Worm (Caenorhabditis elegans) whole organism, L1 larva: Measurements from ENCODE around the gene C37C3.2.

Experiments used
- C04F5.9 ChIP-seq: sonication (generic microtip); optimal IDR thresholded peaks from 2 replicates; lab custom pipeline; 2016; ENCODE audit warnings: missing genetic modification characterization, missing compliant biosample characterization
- C34B4.2 ChIP-seq: sonication (generic microtip); optimal IDR thresholded peaks from 2 replicates; lab custom pipeline; 2017; ENCODE audit warnings: mild to moderate bottlenecking, missing genetic modification characterization, missing compliant biosample characterization
- F16B12.6 ChIP-seq: fragments of 150-350 bp; optimal IDR thresholded peaks from 2 replicates; lab custom pipeline; 2014; ENCODE audit warnings: missing biosample characterization, missing genetic modification characterization
- Y116A8C.19 ChIP-seq: sonication (generic microtip); optimal IDR thresholded peaks from 2 replicates; lab custom pipeline; 2016; ENCODE audit warnings: missing compliant biosample characterization, missing genetic modification characterization, borderline replicate concordance
- aha-1 ChIP-seq: fragments of 150-350 bp; optimal IDR thresholded peaks from 2 replicates; lab custom pipeline; 2014; ENCODE audit warnings: missing biosample characterization, missing genetic modification characterization
- alr-1 ChIP-seq: fragments of 200-800 bp; sonication (Bioruptor generic); optimal IDR thresholded peaks from 2 replicates; lab custom pipeline; 2018; ENCODE audit warnings: borderline replicate concordance, mild to moderate bottlenecking, missing genetic modification characterization, missing compliant biosample characterization
- blmp-1 ChIP-seq: fragments of 150-350 bp; optimal IDR thresholded peaks from 2 replicates; lab custom pipeline; 2014; ENCODE audit warnings: missing biosample characterization, missing genetic modification characterization
- ceh-63 ChIP-seq: fragments of 200-800 bp; sonication (Bioruptor generic); optimal IDR thresholded peaks from 2 replicates; lab custom pipeline; 2018; ENCODE audit warnings: mild to moderate bottlenecking, missing genetic modification characterization, missing compliant biosample characterization
- ces-1 ChIP-seq: fragments of 150-350 bp; optimal IDR thresholded peaks from 2 replicates; lab custom pipeline; 2014; ENCODE audit warnings: missing biosample characterization, missing genetic modification reagents, missing genetic modification characterization
- efl-1 ChIP-seq, 4 experiments: fragments of 150-350 bp; optimal IDR thresholded peaks in 3 of 4; peaks in 1 of 4; 1 replicate in 1 of 4; 2 replicates in 3 of 4; lab custom pipeline; 2014; ENCODE audit warnings: missing biosample characterization in 2 of 4, missing genetic modification characterization in 2 of 4, missing genetic modification reagents in 2 of 4
- egl-27 ChIP-seq, 2 experiments: fragments of 150-350 bp in 1 of 2; sonication (generic microtip); optimal IDR thresholded peaks; 3 replicates each; lab custom pipeline; 2017 to 2018; ENCODE audit warnings: missing biosample characterization in 2 of 2, missing genetic modification characterization in 2 of 2, missing genetic modification reagents in 2 of 2
- elt-2 ChIP-seq: sonication (generic microtip); optimal IDR thresholded peaks from 2 replicates; lab custom pipeline; 2016; ENCODE audit warnings: missing genetic modification characterization, mild to moderate bottlenecking, inconsistent platforms, missing compliant biosample characterization, missing genetic modification reagents
- ets-5 ChIP-seq: fragments of 200-800 bp; sonication (Bioruptor generic); IDR thresholded peaks from 2 replicates; pipeline ENCODE4 v1.3.6; 2022; ENCODE audit warnings: missing genetic modification characterization, missing compliant biosample characterization
- fkh-4 ChIP-seq: sonication (generic microtip); optimal IDR thresholded peaks from 2 replicates; lab custom pipeline; 2016; ENCODE audit warnings: missing compliant biosample characterization, missing genetic modification characterization, borderline replicate concordance
- grh-1 ChIP-seq: fragments of 200-800 bp; sonication (Bioruptor generic); IDR thresholded peaks from 2 replicates; pipeline ENCODE4 v1.3.6; 2022; ENCODE audit warnings: missing genetic modification reagents, missing genetic modification characterization, missing compliant biosample characterization
- hlh-17 ChIP-seq: fragments of 200-800 bp; sonication (Bioruptor generic); optimal IDR thresholded peaks from 2 replicates; lab custom pipeline; 2018; ENCODE audit warnings: missing genetic modification characterization, mild to moderate bottlenecking, missing compliant biosample characterization, moderate library complexity, borderline replicate concordance
- isw-1 ChIP-seq: fragments of 200-800 bp; sonication (Bioruptor generic); IDR thresholded peaks from 2 replicates; pipeline ENCODE4 v1.3.6; 2022; ENCODE audit warnings: missing genetic modification characterization, missing compliant biosample characterization
- jun-1 ChIP-seq: fragments of 150-350 bp; optimal IDR thresholded peaks from 2 replicates; lab custom pipeline; 2014; ENCODE audit warnings: missing biosample characterization, missing genetic modification reagents, missing genetic modification characterization
- lin-13 ChIP-seq: fragments of 150-350 bp; optimal IDR thresholded peaks from 2 replicates; lab custom pipeline; 2014; ENCODE audit warnings: missing biosample characterization, missing genetic modification reagents, missing genetic modification characterization
- lin-14 ChIP-seq: fragments of 200-800 bp; sonication (Bioruptor generic); optimal IDR thresholded peaks from 2 replicates; lab custom pipeline; 2018; ENCODE audit warnings: mild to moderate bottlenecking, missing genetic modification characterization, moderate library complexity, missing compliant biosample characterization
- lin-35 ChIP-seq, 2 experiments: fragments of 150-350 bp; optimal IDR thresholded peaks; 2 replicates each; lab custom pipeline; 2014; ENCODE audit warnings: missing biosample characterization in 2 of 2, missing genetic modification characterization in 2 of 2, missing genetic modification reagents in 2 of 2
- lin-39 ChIP-seq: fragments of 150-350 bp; optimal IDR thresholded peaks from 2 replicates; lab custom pipeline; 2014; ENCODE audit warnings: missing biosample characterization, missing genetic modification reagents, missing genetic modification characterization
- lir-3 ChIP-seq: sonication (generic microtip); optimal IDR thresholded peaks from 2 replicates; lab custom pipeline; 2016; ENCODE audit warnings: mild to moderate bottlenecking, missing genetic modification characterization, moderate library complexity, missing compliant biosample characterization; ENCODE audit not compliant: poor library complexity
- lsy-2 ChIP-seq, 2 experiments: fragments of 150-350 bp; optimal IDR thresholded peaks; 2 replicates each; lab custom pipeline; 2014; ENCODE audit warnings: missing biosample characterization in 2 of 2, missing genetic modification characterization in 2 of 2
- mef-2 ChIP-seq: fragments of 150-350 bp; optimal IDR thresholded peaks from 2 replicates; lab custom pipeline; 2014; ENCODE audit warnings: missing biosample characterization, missing genetic modification characterization
- mep-1 ChIP-seq: fragments of 150-350 bp; optimal IDR thresholded peaks from 2 replicates; lab custom pipeline; 2014; ENCODE audit warnings: missing biosample characterization, missing genetic modification characterization
- nhr-11 ChIP-seq: fragments of 150-350 bp; optimal IDR thresholded peaks from 2 replicates; lab custom pipeline; 2014; ENCODE audit warnings: missing biosample characterization, missing genetic modification characterization
- nhr-12 ChIP-seq: sonication (generic microtip); optimal IDR thresholded peaks from 2 replicates; lab custom pipeline; 2017; ENCODE audit warnings: missing biosample characterization, missing genetic modification characterization
- nhr-20 ChIP-seq: sonication (generic microtip); optimal IDR thresholded peaks from 2 replicates; lab custom pipeline; 2016; ENCODE audit warnings: mild to moderate bottlenecking, missing genetic modification characterization, missing compliant biosample characterization
- nhr-237 ChIP-seq: fragments of 150-350 bp; optimal IDR thresholded peaks from 2 replicates; lab custom pipeline; 2014; ENCODE audit warnings: missing biosample characterization, missing genetic modification characterization
- nhr-76 ChIP-seq: sonication (generic microtip); optimal IDR thresholded peaks from 2 replicates; lab custom pipeline; 2017; ENCODE audit warnings: missing biosample characterization, missing genetic modification characterization
- nhr-77 ChIP-seq: fragments of 150-350 bp; optimal IDR thresholded peaks from 2 replicates; lab custom pipeline; 2014; ENCODE audit warnings: missing biosample characterization, missing genetic modification characterization
- nhr-90 ChIP-seq: sonication (generic microtip); optimal IDR thresholded peaks from 2 replicates; lab custom pipeline; 2016; ENCODE audit warnings: mild to moderate bottlenecking, missing genetic modification characterization, missing compliant biosample characterization; ENCODE audit not compliant: poor library complexity
- pqm-1 ChIP-seq: sonication (generic microtip); optimal IDR thresholded peaks from 3 replicates; lab custom pipeline; 2017; ENCODE audit warnings: missing biosample characterization, missing genetic modification characterization
- rnt-1 ChIP-seq: sonication (generic microtip); optimal IDR thresholded peaks from 2 replicates; lab custom pipeline; 2016; ENCODE audit warnings: mild to moderate bottlenecking, missing genetic modification characterization, moderate library complexity, missing compliant biosample characterization
- skn-1 ChIP-seq: fragments of 150-350 bp; optimal IDR thresholded peaks from 2 replicates; lab custom pipeline; 2014; ENCODE audit warnings: missing biosample characterization, missing genetic modification characterization
- sptf-1 ChIP-seq: fragments of 150-350 bp; optimal IDR thresholded peaks from 2 replicates; lab custom pipeline; 2014; ENCODE audit warnings: missing biosample characterization, missing genetic modification characterization
- swsn-7 ChIP-seq: sonication (generic microtip); optimal IDR thresholded peaks from 2 replicates; lab custom pipeline; 2016; ENCODE audit warnings: missing genetic modification characterization, missing compliant biosample characterization
- tbx-2 ChIP-seq: sonication (generic microtip); optimal IDR thresholded peaks from 2 replicates; lab custom pipeline; 2016; ENCODE audit warnings: missing genetic modification characterization, missing compliant biosample characterization
- tlp-1 ChIP-seq: fragments of 150-350 bp; optimal IDR thresholded peaks from 2 replicates; lab custom pipeline; 2014; ENCODE audit warnings: missing biosample characterization, missing genetic modification characterization
- unc-130 ChIP-seq: fragments of 150-350 bp; optimal IDR thresholded peaks from 2 replicates; lab custom pipeline; 2017; ENCODE audit warnings: missing biosample characterization, missing genetic modification characterization, inconsistent platforms
- unc-62 ChIP-seq: fragments of 150-350 bp; optimal IDR thresholded peaks from 2 replicates; lab custom pipeline; 2014; ENCODE audit warnings: missing biosample characterization, missing genetic modification reagents, missing genetic modification characterization
- unc-86 ChIP-seq: sonication (generic microtip); optimal IDR thresholded peaks from 2 replicates; lab custom pipeline; 2016; ENCODE audit warnings: missing genetic modification characterization, missing compliant biosample characterization
- unc-98 ChIP-seq: fragments of 200-800 bp; sonication (Bioruptor generic); IDR thresholded peaks from 2 replicates; pipeline ENCODE4 v1.3.6; 2022; ENCODE audit warnings: missing genetic modification characterization, missing compliant biosample characterization
- zag-1 ChIP-seq: fragments of 150-350 bp; optimal IDR thresholded peaks from 2 replicates; lab custom pipeline; 2014; ENCODE audit warnings: missing biosample characterization, missing genetic modification characterization
- ztf-11 ChIP-seq, 2 experiments: sonication (generic microtip); optimal IDR thresholded peaks; 2 replicates each; lab custom pipeline; 2016 to 2017; ENCODE audit warnings: missing genetic modification characterization in 2 of 2, missing biosample characterization in 1 of 2, missing compliant biosample characterization in 1 of 2

Gene C37C3.2

ce11 chrV:7888036-7888435, 32.3 kb downstream of the C37C3.2 start:
- TF ChIP-seq lin-14 (GFP tag; lab: Kevin White, UChicago) (peak; percentile 5), lin-35 (GFP tag; optimal IDR thresholded peaks at IDR 0.05; lab: Kevin White, UChicago) (no peak), efl-1 (optimal IDR thresholded peaks at IDR 0.05; lab: Kevin White, UChicago) (no peak), efl-1 (GFP tag; optimal IDR thresholded peaks at IDR 0.05 in 1 of 2; lab: Kevin White, UChicago) (peak in 1 of 2 experiments; percentile 47), Y116A8C.19 (tag; lab: Kevin White, UChicago) (no peak), nhr-90 (tag; lab: Kevin White, UChicago) (no peak), jun-1 (tag; lab: Kevin White, UChicago) (no peak), sptf-1 (tag; lab: Kevin White, UChicago) (no peak), C04F5.9 (no peak), C34B4.2 (tag; lab: Kevin White, UChicago) (no peak), skn-1 (no peak), F16B12.6 (tag; lab: Kevin White, UChicago) (no peak), grh-1 (no peak), elt-2 (tag; lab: Kevin White, UChicago) (peak; percentile 40), lin-13 (GFP tag; lab: Kevin White, UChicago) (no peak), mef-2 (tag; lab: Kevin White, UChicago) (no peak), isw-1 (GFP tag; lab: Robert Waterston, UW) (no peak), alr-1 (tag; lab: Kevin White, UChicago) (no peak), pqm-1 (tag; lab: Kevin White, UChicago) (no peak), aha-1 (no peak)

ce11 chrV:7891230-7891629, 35.5 kb downstream of the C37C3.2 start, which contains the start of gene F40A3.1:
TSS of gene F40A3.1 (plus strand) at chrV:7891530.
- TF ChIP-seq efl-1 (optimal IDR thresholded peaks at IDR 0.05; lab: Kevin White, UChicago) (no peak), efl-1 (GFP tag; optimal IDR thresholded peaks at IDR 0.05 in 1 of 2; lab: Kevin White, UChicago) (peak in 1 of 2 experiments; percentile 3), Y116A8C.19 (tag; lab: Kevin White, UChicago) (no peak)

- TF ChIP-seq blmp-1 (tag; lab: Kevin White, UChicago), result no peak
- no peak for TF ChIP-seq mef-2 (tag; lab: Kevin White, UChicago)
- TF ChIP-seq C34B4.2 (tag; lab: Kevin White, UChicago), result no peak
- no peak for TF ChIP-seq C04F5.9
- TF ChIP-seq unc-98 (GFP tag; lab: Robert Waterston, UW), result no peak
- peak; percentile 10 for TF ChIP-seq nhr-20 (tag; lab: Kevin White, UChicago)
- TF ChIP-seq hlh-17 (GFP tag; lab: Kevin White, UChicago), result no peak
- TF ChIP-seq sptf-1 (tag; lab: Kevin White, UChicago), result no peak
- TF ChIP-seq nhr-12 (tag; lab: Kevin White, UChicago), result no peak
- TF ChIP-seq nhr-77 (tag; lab: Kevin White, UChicago), result no peak
- no peak for TF ChIP-seq unc-130
- TF ChIP-seq egl-27 (tag; optimal IDR thresholded peaks at IDR 0.05; lab: Kevin White, UChicago), result no peak
- peak; percentile 6 for TF ChIP-seq fkh-4
- TF ChIP-seq nhr-76 (tag; lab: Kevin White, UChicago), result no peak
- no peak for TF ChIP-seq ets-5 (GFP tag; lab: Robert Waterston, UW)
- TF ChIP-seq ztf-11 (tag; optimal IDR thresholded peaks at IDR 0.05; lab: Kevin White, UChicago), result no peak
- TF ChIP-seq jun-1 (tag; lab: Kevin White, UChicago), result no peak
- TF ChIP-seq zag-1 (tag; lab: Kevin White, UChicago), result no peak
- no peak for TF ChIP-seq elt-2 (tag; lab: Kevin White, UChicago)
- TF ChIP-seq nhr-11 (tag; lab: Kevin White, UChicago), result no peak
- peak; percentile 77 for TF ChIP-seq ceh-63 (GFP tag; lab: Kevin White, UChicago)
- no peak for TF ChIP-seq ces-1 (GFP tag; lab: Kevin White, UChicago)
- no peak for TF ChIP-seq lir-3 (tag; lab: Kevin White, UChicago)
- TF ChIP-seq tlp-1 (tag; lab: Kevin White, UChicago), result no peak
- TF ChIP-seq nhr-237 (tag; lab: Kevin White, UChicago), result no peak
- TF ChIP-seq F16B12.6 (tag; lab: Kevin White, UChicago), result no peak
- peak; percentile 41 for TF ChIP-seq lin-39
- TF ChIP-seq rnt-1 (tag; lab: Kevin White, UChicago), result peak; percentile 80
- TF ChIP-seq lsy-2 (tag; optimal IDR thresholded peaks at IDR 0.05; lab: Kevin White, UChicago), result peak; percentile 39 to 41
- TF ChIP-seq tbx-2, result no peak
- peak; percentile 20 for TF ChIP-seq mep-1 (tag; lab: Kevin White, UChicago)
- TF ChIP-seq skn-1, result no peak
- no peak for TF ChIP-seq unc-86 (tag; lab: Kevin White, UChicago)
- no peak for TF ChIP-seq unc-62 (GFP tag; lab: Kevin White, UChicago)
- peak; percentile 37 for TF ChIP-seq swsn-7 (tag; lab: Kevin White, UChicago)
Measured at ce11 chrV:7893812-7894381, 38.2 kb downstream of the C37C3.2 start, which contains the start of gene F40A3.6. TSS of gene F40A3.6 (minus strand) at chrV:7893862.
